Fruit fly (Drosophila melanogaster) whole organism, embryonic: ENCODE results near the gene Charon.

Experiments
- ATbp ChIP-seq: fragments of 200-800 bp; sonication (Bioruptor generic); optimal IDR thresholded peaks from 2 replicates; lab custom pipeline; 2017; ENCODE audit warnings: missing biosample characterization, mild to moderate bottlenecking, missing genetic modification characterization, missing genetic modification reagents
- Aef1 ChIP-seq: fragments of 200-800 bp; sonication (Bioruptor generic); IDR thresholded peaks from 3 replicates; pipeline ENCODE4 v1.3.6; 2022; ENCODE audit warnings: missing biosample characterization, missing genetic modification characterization
- Asciz ChIP-seq: fragments of 200-800 bp; sonication (Bioruptor generic); optimal IDR thresholded peaks from 2 replicates; lab custom pipeline; 2017; ENCODE audit warnings: missing biosample characterization, mild to moderate bottlenecking, missing genetic modification characterization, missing genetic modification reagents
- Awh ChIP-seq: fragments of 200-800 bp; sonication (Bioruptor generic); IDR thresholded peaks from 2 replicates; pipeline ENCODE4, ENCODE4 v1.3.6; 2022; ENCODE audit warnings: missing biosample characterization, missing genetic modification characterization
- B-H1 ChIP-seq: fragments of 200-800 bp; sonication (Bioruptor generic); IDR thresholded peaks from 3 replicates; pipeline ENCODE4 v1.3.6; 2022; ENCODE audit warnings: missing biosample characterization, missing genetic modification characterization
- CG1024 ChIP-seq: fragments of 200-800 bp; sonication (Bioruptor generic); IDR thresholded peaks from 2 replicates; pipeline ENCODE4 v1.3.6; 2022; ENCODE audit warnings: missing biosample characterization, missing genetic modification characterization
- CG10274 ChIP-seq: fragments of 200-800 bp; sonication (Bioruptor generic); optimal IDR thresholded peaks from 3 replicates; lab custom pipeline; 2017; ENCODE audit warnings: missing biosample characterization, mild to moderate bottlenecking, missing genetic modification characterization
- CG10431 ChIP-seq: fragments of 200-800 bp; sonication (Bioruptor generic); optimal IDR thresholded peaks from 3 replicates; lab custom pipeline; 2018; ENCODE audit warnings: missing biosample characterization, mild to moderate bottlenecking, missing genetic modification characterization
- CG12104 ChIP-seq: fragments of 200-800 bp; sonication (Bioruptor generic); optimal IDR thresholded peaks from 3 replicates; lab custom pipeline; 2016; ENCODE audit warnings: missing biosample characterization, missing genetic modification characterization
- CG1233 ChIP-seq: fragments of 200-800 bp; sonication (Bioruptor generic); optimal IDR thresholded peaks from 4 replicates; lab custom pipeline; 2018; ENCODE audit warnings: missing biosample characterization, mild to moderate bottlenecking, missing genetic modification characterization
- CG13424 ChIP-seq: fragments of 200-800 bp; sonication (Bioruptor generic); optimal IDR thresholded peaks from 2 replicates; lab custom pipeline; 2019; ENCODE audit warnings: missing biosample characterization, mild to moderate bottlenecking, missing genetic modification characterization, moderate library complexity
- CG17385 ChIP-seq: fragments of 200-800 bp; sonication (Bioruptor generic); optimal IDR thresholded peaks from 3 replicates; lab custom pipeline; 2018; ENCODE audit warnings: missing biosample characterization, mild to moderate bottlenecking, missing genetic modification characterization
- CG17612 ChIP-seq: fragments of 200-800 bp; sonication (Bioruptor generic); IDR thresholded peaks from 2 replicates; pipeline ENCODE4 v1.3.6; 2022; ENCODE audit warnings: missing biosample characterization, missing genetic modification characterization
- CG18011 ChIP-seq: fragments of 200-800 bp; sonication (Bioruptor generic); optimal IDR thresholded peaks from 2 replicates; lab custom pipeline; 2017; ENCODE audit warnings: missing biosample characterization, missing genetic modification characterization, mild to moderate bottlenecking, moderate library complexity, missing genotype
- CG18262 ChIP-seq: fragments of 200-800 bp; optimal IDR thresholded peaks from 3 replicates; lab custom pipeline; 2019; ENCODE audit warnings: missing biosample characterization, mild to moderate bottlenecking, missing genetic modification characterization, moderate library complexity
- CG1832 ChIP-seq: fragments of 200-800 bp; sonication (Bioruptor generic); optimal IDR thresholded peaks from 2 replicates; lab custom pipeline; 2017; ENCODE audit warnings: missing biosample characterization, mild to moderate bottlenecking, missing genetic modification characterization, inconsistent platforms
- CG2889 ChIP-seq: fragments of 200-800 bp; sonication (Bioruptor generic); IDR thresholded peaks from 3 replicates; pipeline ENCODE4 v1.3.6; 2022; ENCODE audit warnings: missing biosample characterization, missing genetic modification characterization
- CG3065 ChIP-seq: fragments of 200-800 bp; sonication (Bioruptor generic); optimal IDR thresholded peaks from 2 replicates; lab custom pipeline; 2016; ENCODE audit warnings: missing biosample characterization, missing genetic modification characterization
- CG32532 ChIP-seq: fragments of 200-800 bp; sonication (Bioruptor generic); IDR thresholded peaks from 2 replicates; pipeline ENCODE4 v1.3.6; 2022; ENCODE audit warnings: missing biosample characterization, missing genetic modification characterization
- CG33557 ChIP-seq: fragments of 200-800 bp; sonication (Bioruptor generic); optimal IDR thresholded peaks from 2 replicates; lab custom pipeline; 2019; ENCODE audit warnings: missing biosample characterization, mild to moderate bottlenecking, missing genetic modification characterization, moderate library complexity
- CG34422 ChIP-seq: fragments of 200-800 bp; sonication (Bioruptor generic); IDR thresholded peaks from 3 replicates; pipeline ENCODE4 v1.3.6; 2022; ENCODE audit warnings: missing biosample characterization, missing genetic modification characterization
- CG4424 ChIP-seq: fragments of 200-800 bp; sonication (Bioruptor generic); optimal IDR thresholded peaks from 3 replicates; lab custom pipeline; 2016; ENCODE audit warnings: missing biosample characterization, missing genetic modification characterization
- CG4707 ChIP-seq: fragments of 200-800 bp; sonication (Bioruptor generic); optimal IDR thresholded peaks from 2 replicates; lab custom pipeline; 2018; ENCODE audit warnings: missing biosample characterization, mild to moderate bottlenecking, missing genetic modification characterization, moderate library complexity
- CG6813 ChIP-seq: fragments of 200-800 bp; sonication (Bioruptor generic); optimal IDR thresholded peaks from 2 replicates; lab custom pipeline; 2017; ENCODE audit warnings: missing biosample characterization, missing genetic modification characterization, mild to moderate bottlenecking, moderate library complexity, missing genetic modification reagents
- CG7745 ChIP-seq: fragments of 200-800 bp; sonication (Bioruptor generic); optimal IDR thresholded peaks from 2 replicates; lab custom pipeline; 2018; ENCODE audit warnings: missing biosample characterization, mild to moderate bottlenecking, missing genetic modification characterization, moderate library complexity
- CG8388 ChIP-seq: fragments of 200-800 bp; sonication (Bioruptor generic); optimal IDR thresholded peaks from 2 replicates; lab custom pipeline; 2019; ENCODE audit warnings: missing biosample characterization, mild to moderate bottlenecking, missing genetic modification characterization, moderate library complexity
- Camta ChIP-seq: fragments of 200-800 bp; sonication (Bioruptor generic); optimal IDR thresholded peaks from 2 replicates; lab custom pipeline; 2016; ENCODE audit warnings: missing biosample characterization, missing genetic modification characterization
- D ChIP-seq, 2 experiments: fragments of 200-800 bp in 1 of 2; fragments of >200 bp in 1 of 2; sonication (Bioruptor generic) in 1 of 2; optimal IDR thresholded peaks; 2 replicates in 1 of 2; 3 replicates in 1 of 2; lab custom pipeline; 2017; ENCODE audit warnings: mild to moderate bottlenecking in 1 of 2, missing biosample characterization in 1 of 2, missing genetic modification characterization in 1 of 2, missing genetic modification reagents in 1 of 2
- Doc3 ChIP-seq: fragments of 200-800 bp; sonication (Bioruptor generic); IDR thresholded peaks from 3 replicates; pipeline ENCODE4 v1.3.6; 2022; ENCODE audit warnings: missing biosample characterization, missing genetic modification characterization; ENCODE audit not compliant: partially characterized antibody
- Dref ChIP-seq: fragments of 200-800 bp; sonication (Bioruptor generic); IDR thresholded peaks from 2 replicates; pipeline ENCODE4 v1.3.6; 2022; ENCODE audit warnings: missing biosample characterization, missing genetic modification characterization
- HLH54F ChIP-seq: fragments of 200-800 bp; sonication (Bioruptor generic); optimal IDR thresholded peaks from 3 replicates; lab custom pipeline; 2016; ENCODE audit warnings: missing biosample characterization, missing genetic modification characterization
- MTF-1 ChIP-seq: fragments of 200-800 bp; sonication (Bioruptor generic); optimal IDR thresholded peaks from 2 replicates; lab custom pipeline; 2018; ENCODE audit warnings: missing biosample characterization, mild to moderate bottlenecking, missing genetic modification characterization, borderline replicate concordance
- NfI ChIP-seq: fragments of 200-800 bp; sonication (Bioruptor generic); optimal IDR thresholded peaks from 3 replicates; lab custom pipeline; 2018; ENCODE audit warnings: missing biosample characterization, mild to moderate bottlenecking, missing genetic modification characterization, moderate library complexity
- Oaz ChIP-seq: fragments of 200-800 bp; sonication (Bioruptor generic); IDR thresholded peaks from 2 replicates; pipeline ENCODE4 v1.3.6; 2022; ENCODE audit warnings: missing biosample characterization, missing genetic modification characterization
- Ravus ChIP-seq: fragments of 200-800 bp; sonication (Bioruptor generic); IDR thresholded peaks from 2 replicates; pipeline ENCODE4 v1.3.6; 2022; ENCODE audit warnings: missing biosample characterization, missing genetic modification characterization
- TFAM ChIP-seq: fragments of 200-800 bp; sonication (Bioruptor generic); optimal IDR thresholded peaks from 2 replicates; lab custom pipeline; 2017; ENCODE audit warnings: missing biosample characterization, missing genetic modification characterization, inconsistent platforms
- aop ChIP-seq: fragments of 200-800 bp; sonication (Bioruptor generic); IDR thresholded peaks from 2 replicates; pipeline ENCODE4 v1.3.6; 2022; ENCODE audit warnings: missing biosample characterization, missing genetic modification characterization
- bcd ChIP-seq: fragments of 200-800 bp; sonication (Bioruptor generic); optimal IDR thresholded peaks from 2 replicates; lab custom pipeline; 2017; ENCODE audit warnings: missing biosample characterization, mild to moderate bottlenecking, missing genetic modification characterization
- cas ChIP-seq: fragments of 200-800 bp; sonication (Bioruptor generic); IDR thresholded peaks from 2 replicates; pipeline ENCODE4 v1.3.6; 2022; ENCODE audit warnings: missing biosample characterization, missing genetic modification characterization
- dan ChIP-seq: fragments of 200-800 bp; sonication (Bioruptor generic); IDR thresholded peaks from 2 replicates; pipeline ENCODE4 v1.3.6; 2022; ENCODE audit warnings: missing biosample characterization, missing genetic modification characterization
- dmrt99B ChIP-seq: fragments of 200-800 bp; sonication (Bioruptor generic); optimal IDR thresholded peaks from 2 replicates; lab custom pipeline; 2018; ENCODE audit warnings: missing biosample characterization, mild to moderate bottlenecking, missing genetic modification characterization, moderate library complexity
- en ChIP-seq: fragments of 200-800 bp; sonication (Bioruptor generic); optimal IDR thresholded peaks from 2 replicates; lab custom pipeline; 2016; ENCODE audit warnings: missing biosample characterization, missing genetic modification characterization
- jing ChIP-seq: fragments of 200-800 bp; sonication (Bioruptor generic); optimal IDR thresholded peaks from 2 replicates; lab custom pipeline; 2018; ENCODE audit warnings: missing biosample characterization, mild to moderate bottlenecking, missing genetic modification characterization
- klu ChIP-seq: fragments of 200-800 bp; sonication (Bioruptor generic); IDR thresholded peaks from 2 replicates; pipeline ENCODE4 v1.3.6; 2022; ENCODE audit warnings: missing biosample characterization, missing genetic modification characterization
- mam ChIP-seq: fragments of 200-800 bp; sonication (Bioruptor generic); optimal IDR thresholded peaks from 3 replicates; lab custom pipeline; 2016; ENCODE audit warnings: missing biosample characterization, missing genetic modification characterization
- oc ChIP-seq: fragments of 200-800 bp; sonication (Bioruptor generic); optimal IDR thresholded peaks from 2 replicates; lab custom pipeline; 2018; ENCODE audit warnings: missing biosample characterization, mild to moderate bottlenecking, missing genetic modification characterization, moderate library complexity
- pita ChIP-seq: fragments of 200-800 bp; sonication (Bioruptor generic); optimal IDR thresholded peaks from 2 replicates; lab custom pipeline; 2017; ENCODE audit warnings: missing biosample characterization, mild to moderate bottlenecking, missing genetic modification characterization
- sens ChIP-seq: fragments of 200-800 bp; sonication (Bioruptor generic); peaks from one replicate; lab custom pipeline; 2016; ENCODE audit warnings: missing biosample characterization, missing genetic modification characterization
- tin ChIP-seq: fragments of 200-800 bp; sonication (Bioruptor generic); optimal IDR thresholded peaks from 3 replicates; lab custom pipeline; 2016; ENCODE audit warnings: missing biosample characterization, missing genetic modification characterization
- usp ChIP-seq: fragments of >200 bp; optimal IDR thresholded peaks from 2 replicates; lab custom pipeline; 2017; ENCODE audit warnings: missing biosample characterization, missing genetic modification characterization

The Charon gene

dm6 chr2L:1172704-1173107 is at the start of gene Charon, which contains the start of gene CG4887 (continued):
- TF ChIP-seq CG2889 (GFP tag; lab: Robert Waterston, UW) = peak; percentile 68
- no peak for TF ChIP-seq MTF-1
- TF ChIP-seq mam (GFP tag; lab: Kevin White, UChicago) = peak; percentile 92
- peak; percentile 38 for TF ChIP-seq en
- TF ChIP-seq TFAM (GFP tag; lab: Kevin White, UChicago) = peak; percentile 8
- TF ChIP-seq CG32532 = peak; percentile 82
- TF ChIP-seq CG12104 (GFP tag; lab: Kevin White, UChicago) = peak; percentile 68
- TF ChIP-seq CG4424 (GFP tag; lab: Kevin White, UChicago) = peak; percentile 89
- TF ChIP-seq Asciz = no peak
- peak; percentile 97 for TF ChIP-seq sens
- TF ChIP-seq CG3065 (GFP tag; lab: Kevin White, UChicago) = no peak
- TF ChIP-seq CG17385 = peak; percentile 80
- TF ChIP-seq bcd (GFP tag; lab: Kevin White, UChicago) = peak; percentile 73
- no peak for TF ChIP-seq dan
- no peak; the same call in 1 of the 2 replicates for TF ChIP-seq Ravus (GFP tag; lab: Robert Waterston, UW)
- peak; percentile 85 for TF ChIP-seq NfI (GFP tag; lab: Kevin White, UChicago)
- TF ChIP-seq Awh = 0 out of 2 replicates have a peak, but pooled peaks have one; percentile 19
- no peak for TF ChIP-seq dmrt99B (tag; lab: Kevin White, UChicago)
- peak; percentile 90 for TF ChIP-seq CG13424 (tag; lab: Kevin White, UChicago)
- no peak for TF ChIP-seq usp (GFP tag; lab: Kevin White, UChicago)
- TF ChIP-seq CG1832 (GFP tag; lab: Kevin White, UChicago) = no peak
- TF ChIP-seq CG8388 (GFP tag; lab: Kevin White, UChicago) = peak; percentile 71
- TF ChIP-seq Camta (GFP tag; lab: Kevin White, UChicago) = peak; percentile 81
- peak; percentile 76 for TF ChIP-seq CG1233 (GFP tag; lab: Kevin White, UChicago)
- TF ChIP-seq cas (GFP tag; lab: Robert Waterston, UW) = no peak
- peak; percentile 81 for TF ChIP-seq Aef1
- peak; percentile 35; the same call in 1 of the 3 replicates for TF ChIP-seq B-H1 (GFP tag; lab: Robert Waterston, UW)
- peak; percentile 65; the same call in 2 of the 3 replicates for TF ChIP-seq Doc3 (GFP tag; lab: Robert Waterston, UW)
- TF ChIP-seq CG1024 (GFP tag; lab: Robert Waterston, UW) = peak; percentile 53; the same call in 1 of the 2 replicates
- no peak for TF ChIP-seq CG7745
- peak; percentile 88 for TF ChIP-seq CG34422 (GFP tag; lab: Robert Waterston, UW)
- TF ChIP-seq tin (GFP tag; lab: Kevin White, UChicago) = peak; percentile 87
- TF ChIP-seq CG10431 (GFP tag; lab: Kevin White, UChicago) = no peak
- TF ChIP-seq oc (tag; lab: Kevin White, UChicago) = no peak
- peak; percentile 90 for TF ChIP-seq HLH54F (GFP tag; lab: Kevin White, UChicago)
- peak; percentile 77 for TF ChIP-seq CG18011 (GFP tag; lab: Kevin White, UChicago)
- no peak for TF ChIP-seq D (optimal IDR thresholded peaks at IDR 0.05; lab: Kevin White, UChicago)
- no peak for TF ChIP-seq D (GFP tag; optimal IDR thresholded peaks at IDR 0.05; lab: Kevin White, UChicago)
- no peak for TF ChIP-seq jing (GFP tag; lab: Kevin White, UChicago)
- TF ChIP-seq Dref = peak; percentile 55
- TF ChIP-seq klu (GFP tag; lab: Robert Waterston, UW) = peak; percentile 68; the same call in 1 of the 2 replicates
- TF ChIP-seq CG10274 (GFP tag; lab: Kevin White, UChicago) = peak; percentile 3
- no peak for TF ChIP-seq pita (GFP tag; lab: Kevin White, UChicago)
- no peak for TF ChIP-seq CG4707 (GFP tag; lab: Kevin White, UChicago)
- peak; percentile 82 for TF ChIP-seq CG33557
- no peak for TF ChIP-seq CG6813 (GFP tag; lab: Kevin White, UChicago)
- peak; percentile 41 for TF ChIP-seq ATbp
- peak; percentile 57; the same call in 1 of the 2 replicates for TF ChIP-seq Oaz (GFP tag; lab: Robert Waterston, UW)
- no peak for TF ChIP-seq CG17612 (GFP tag; lab: Robert Waterston, UW)
- TF ChIP-seq aop (GFP tag; lab: Robert Waterston, UW) = no peak
- no peak for TF ChIP-seq CG18262 (tag; lab: Kevin White, UChicago)
